Worm (Caenorhabditis elegans) whole organism, young adult: Measurements from ENCODE around the gene tsp-6.
A peak's percentile ranks its signal among the peaks of the same experiment; 100 is the strongest.
"Not testable (repeated sequence)": the region's sequence is repeated elsewhere in the genome, so short reads cannot be mapped to it uniquely, and the experiment has no call there.

Experiments
- B0035.1 ChIP-seq: sonication (generic microtip); optimal IDR thresholded peaks from 2 replicates; lab custom pipeline; 2016; ENCODE audit warnings: missing genetic modification characterization, mild to moderate bottlenecking, missing compliant biosample characterization, missing genotype, missing genetic modification reagents
- B0261.1 ChIP-seq: sonication (generic microtip); optimal IDR thresholded peaks from 2 replicates; lab custom pipeline; 2016; ENCODE audit warnings: mild to moderate bottlenecking, missing genetic modification characterization, moderate library complexity, missing compliant biosample characterization
- D2030.7 ChIP-seq: fragments of 200-800 bp; sonication (Bioruptor generic); IDR thresholded peaks from 2 replicates; pipeline ENCODE4 v1.3.6; 2022; ENCODE audit warnings: missing genetic modification reagents, missing genetic modification characterization, missing compliant biosample characterization
- F23B12.7 ChIP-seq: sonication (generic microtip); optimal IDR thresholded peaks from 2 replicates; lab custom pipeline; 2017; ENCODE audit warnings: missing genetic modification characterization, mild to moderate bottlenecking, missing compliant biosample characterization, antibody characterized with exemption, moderate library complexity; ENCODE audit not compliant: insufficient read depth
- K12H6.12 ChIP-seq: fragments of 200-800 bp; sonication (Bioruptor generic); optimal IDR thresholded peaks from 2 replicates; lab custom pipeline; 2018; ENCODE audit warnings: mild to moderate bottlenecking, missing genetic modification characterization, missing compliant biosample characterization
- Y53G8AR.9 ChIP-seq: fragments of 200-800 bp; sonication (Bioruptor generic); conservative IDR thresholded peaks from 2 replicates; pipeline ENCODE4 v1.3.6; 2022; ENCODE audit warnings: missing genetic modification reagents, missing genetic modification characterization, missing compliant biosample characterization
- Y56A3A.18 ChIP-seq: fragments of 200-800 bp; sonication (Bioruptor generic); IDR thresholded peaks from 2 replicates; pipeline ENCODE4 v1.3.6; 2022; ENCODE audit warnings: missing genetic modification reagents, missing genetic modification characterization, missing compliant biosample characterization
- Y67H2A.10 ChIP-seq: fragments of 200-800 bp; sonication (Bioruptor generic); conservative IDR thresholded peaks from 2 replicates; pipeline ENCODE4 v1.3.6; 2022; ENCODE audit warnings: missing genetic modification reagents, missing genetic modification characterization, missing compliant biosample characterization
- Y95B8A.8 ChIP-seq: fragments of 200-800 bp; sonication (Bioruptor generic); IDR thresholded peaks from 2 replicates; pipeline ENCODE4 v1.3.6; 2022; ENCODE audit warnings: missing genetic modification reagents, missing genetic modification characterization, missing compliant biosample characterization
- ZK185.1 ChIP-seq: sonication (generic microtip); optimal IDR thresholded peaks from 2 replicates; lab custom pipeline; 2016; ENCODE audit warnings: mild to moderate bottlenecking, missing genetic modification characterization, missing compliant biosample characterization; ENCODE audit not compliant: poor library complexity, severe bottlenecking
- aptf-3 ChIP-seq: fragments of 200-800 bp; sonication (Bioruptor generic); IDR thresholded peaks from 2 replicates; pipeline ENCODE4 v1.3.6; 2022; ENCODE audit warnings: missing genetic modification characterization, missing compliant biosample characterization
- bed-2 ChIP-seq: fragments of 200-800 bp; sonication (Bioruptor generic); IDR thresholded peaks from 2 replicates; pipeline ENCODE4 v1.3.6; 2022; ENCODE audit warnings: missing genetic modification reagents, missing genetic modification characterization, missing compliant biosample characterization
- ccch-3 ChIP-seq: fragments of 200-800 bp; sonication (Bioruptor generic); optimal IDR thresholded peaks from 2 replicates; lab custom pipeline; 2018; ENCODE audit warnings: mild to moderate bottlenecking, missing genetic modification characterization, missing compliant biosample characterization
- cebp-2 ChIP-seq: fragments of 200-800 bp; sonication (Bioruptor generic); IDR thresholded peaks from 2 replicates; pipeline ENCODE4 v1.3.6; 2022; ENCODE audit warnings: missing genetic modification characterization, missing compliant biosample characterization
- ceh-40 ChIP-seq: fragments of 200-800 bp; sonication (Bioruptor generic); IDR thresholded peaks from 2 replicates; pipeline ENCODE4 v1.3.6; 2022; ENCODE audit warnings: missing genetic modification characterization, missing compliant biosample characterization
- dox-1 ChIP-seq: fragments of 200-800 bp; sonication (Bioruptor generic); IDR thresholded peaks from 2 replicates; pipeline ENCODE4 v1.3.6; 2022; ENCODE audit warnings: missing genetic modification reagents, missing genetic modification characterization, missing compliant biosample characterization
- ekl-4 ChIP-seq: fragments of 200-800 bp; sonication (Bioruptor generic); IDR thresholded peaks from 2 replicates; pipeline ENCODE4 v1.3.6; 2022; ENCODE audit warnings: missing genetic modification reagents, missing genetic modification characterization, missing compliant biosample characterization
- hlh-12 ChIP-seq: sonication (generic microtip); optimal IDR thresholded peaks from 2 replicates; lab custom pipeline; 2016; ENCODE audit warnings: missing genetic modification characterization, missing compliant biosample characterization
- hmg-1.2 ChIP-seq: fragments of 200-800 bp; sonication (Bioruptor generic); IDR thresholded peaks from 2 replicates; pipeline ENCODE4 v1.3.6; 2022; ENCODE audit warnings: missing genetic modification reagents, missing genetic modification characterization, missing compliant biosample characterization
- hmg-20 ChIP-seq: fragments of 200-800 bp; sonication (Bioruptor generic); IDR thresholded peaks from 2 replicates; pipeline ENCODE4 v1.3.6; 2022; ENCODE audit warnings: missing genetic modification reagents, missing genetic modification characterization, missing compliant biosample characterization
- lin-26 ChIP-seq: fragments of 200-800 bp; sonication (Bioruptor generic); IDR thresholded peaks from 2 replicates; pipeline ENCODE4 v1.3.6; 2022; ENCODE audit warnings: missing genetic modification reagents, missing genetic modification characterization, missing compliant biosample characterization
- madf-3 ChIP-seq: fragments of 200-800 bp; sonication (Bioruptor generic); IDR thresholded peaks from 2 replicates; pipeline ENCODE4 v1.3.6; 2022; ENCODE audit warnings: missing genetic modification reagents, missing genetic modification characterization, missing compliant biosample characterization
- madf-6 ChIP-seq: fragments of 200-800 bp; sonication (Bioruptor generic); IDR thresholded peaks from 2 replicates; pipeline ENCODE4 v1.3.6; 2022; ENCODE audit warnings: missing genetic modification reagents, missing genetic modification characterization, missing compliant biosample characterization
- mxl-1 ChIP-seq: sonication (generic microtip); optimal IDR thresholded peaks from 2 replicates; lab custom pipeline; 2016; ENCODE audit warnings: missing genetic modification characterization, missing compliant biosample characterization
- nfyb-1 ChIP-seq: fragments of 200-800 bp; sonication (Bioruptor generic); IDR thresholded peaks from 2 replicates; pipeline ENCODE4 v1.3.6; 2022; ENCODE audit warnings: missing genetic modification reagents, missing genetic modification characterization, missing compliant biosample characterization
- nhr-179 ChIP-seq: sonication (generic microtip); optimal IDR thresholded peaks from 2 replicates; lab custom pipeline; 2016; ENCODE audit warnings: mild to moderate bottlenecking, missing genetic modification characterization, missing compliant biosample characterization
- nhr-27 ChIP-seq: fragments of 200-800 bp; sonication (Bioruptor generic); optimal IDR thresholded peaks from 2 replicates; lab custom pipeline; 2018; ENCODE audit warnings: mild to moderate bottlenecking, missing genetic modification characterization, moderate library complexity, missing compliant biosample characterization
- pbrm-1 ChIP-seq: fragments of 200-800 bp; sonication (Bioruptor generic); IDR thresholded peaks from 2 replicates; pipeline ENCODE4 v1.3.6; 2022; ENCODE audit warnings: missing genetic modification reagents, missing genetic modification characterization, missing compliant biosample characterization
- pha-4 ChIP-seq: fragments of 150-350 bp; sonication (generic microtip); optimal IDR thresholded peaks from 2 replicates; lab custom pipeline; 2014; ENCODE audit warnings: missing biosample characterization, missing genetic modification reagents, missing genetic modification characterization
- rec-8 ChIP-seq, 2 experiments: sonication (generic microtip); optimal IDR thresholded peaks; 2 replicates each; lab custom pipeline; 2016; ENCODE audit warnings: mild to moderate bottlenecking in 2 of 2, missing genetic modification characterization in 2 of 2, missing genetic modification reagents in 2 of 2, missing genotype in 2 of 2, missing biosample characterization in 1 of 2, missing compliant biosample characterization in 1 of 2, moderate library complexity in 1 of 2
- repo-1 ChIP-seq: sonication (generic microtip); optimal IDR thresholded peaks from 2 replicates; lab custom pipeline; 2017; ENCODE audit warnings: mild to moderate bottlenecking, missing genetic modification characterization, missing compliant biosample characterization
- rpc-1 ChIP-seq, 2 experiments: fragments of 150-350 bp in 1 of 2; sonication (generic microtip) in 1 of 2; optimal IDR thresholded peaks; 2 replicates each; lab custom pipeline; 2014 to 2018; ENCODE audit warnings: missing biosample characterization in 1 of 2, missing genetic modification characterization in 1 of 2, missing genetic modification reagents in 1 of 2, missing genotype in 1 of 2
- sdz-38 ChIP-seq: sonication (generic microtip); optimal IDR thresholded peaks from 2 replicates; lab custom pipeline; 2016; ENCODE audit warnings: missing genotype, missing genetic modification characterization, missing compliant biosample characterization
- sptf-2 ChIP-seq: fragments of 200-800 bp; sonication (Bioruptor generic); optimal IDR thresholded peaks from 2 replicates; lab custom pipeline; 2018; ENCODE audit warnings: mild to moderate bottlenecking, missing genetic modification characterization, missing compliant biosample characterization
- tbp1 ChIP-seq: fragments of 200-800 bp; sonication (Bioruptor generic); optimal IDR thresholded peaks from 2 replicates; lab custom pipeline; 2018; ENCODE audit warnings: mild to moderate bottlenecking, missing genetic modification characterization, missing compliant biosample characterization
- ztf-25 ChIP-seq: fragments of 200-800 bp; sonication (Bioruptor generic); IDR thresholded peaks from 2 replicates; pipeline ENCODE4 v1.3.6; 2022; ENCODE audit warnings: missing genetic modification reagents, missing genetic modification characterization, missing compliant biosample characterization

tsp-6 gene

DNA sequence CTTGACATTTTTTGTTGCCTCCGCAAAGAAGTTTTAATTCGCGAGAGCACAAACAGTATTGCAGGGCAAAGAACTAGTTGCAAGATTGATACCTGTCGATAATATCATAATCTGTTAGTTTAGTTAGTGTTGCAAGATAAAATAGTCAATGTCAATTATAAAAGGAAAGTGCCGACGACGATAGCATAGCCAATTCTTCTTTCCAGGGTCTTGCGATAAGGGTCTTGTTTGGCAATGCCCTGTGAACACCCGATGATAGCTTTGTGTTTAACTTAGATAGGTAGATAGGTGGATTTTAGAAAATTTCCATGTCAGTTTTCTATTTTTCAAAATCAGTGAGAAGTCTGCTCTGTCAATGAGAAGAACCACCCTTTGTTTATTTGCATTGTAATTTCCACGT lies 25.9 kb upstream of the tsp-6 start:
- TF ChIP-seq repo-1 (tag; lab: Kevin White, UChicago) (no peak), Y56A3A.18 (GFP tag; lab: Robert Waterston, UW) (no peak), pha-4 (no peak), ZK185.1 (tag; lab: Kevin White, UChicago) (no peak), bed-2 (GFP tag; lab: Robert Waterston, UW) (no peak), Y67H2A.10 (no peak), sdz-38 (tag; lab: Kevin White, UChicago) (no peak), aptf-3 (GFP tag; lab: Robert Waterston, UW) (no peak), ztf-25 (no peak), Y95B8A.8 (GFP tag; lab: Robert Waterston, UW) (no peak), F23B12.7 (no peak), rec-8 (tag; optimal IDR thresholded peaks at IDR 0.05; lab: Kevin White, UChicago) (no peak), K12H6.12 (tag; lab: Kevin White, UChicago) (no peak), B0035.1 (no peak), sptf-2 (GFP tag; lab: Kevin White, UChicago) (no peak), pbrm-1 (GFP tag; lab: Robert Waterston, UW) (no peak), hmg-1.2 (GFP tag; lab: Robert Waterston, UW) (no peak), lin-26 (GFP tag; lab: Robert Waterston, UW) (no peak), ceh-40 (GFP tag; lab: Robert Waterston, UW) (no peak)
- TF ChIP-seq, all 124 proteins: peak for 0

DNA sequence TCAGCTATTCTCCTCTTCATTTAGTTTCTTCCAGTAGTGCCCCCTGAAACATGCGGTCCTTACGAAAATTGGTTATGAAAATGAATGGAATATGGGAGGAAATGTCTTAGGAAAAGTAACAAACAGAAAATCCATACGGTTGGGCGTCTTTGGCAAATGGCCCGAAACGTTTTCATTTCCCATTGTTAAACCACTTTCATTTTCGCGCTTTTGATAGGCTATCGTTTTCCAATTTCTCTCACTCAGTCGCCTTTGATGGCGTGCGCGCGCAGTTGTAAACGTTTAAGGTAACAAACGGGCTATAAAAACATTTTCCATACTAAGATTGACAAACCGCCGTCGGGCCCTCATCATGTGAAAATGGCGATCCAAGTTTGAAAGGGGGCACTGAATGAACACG lies 25.2 kb upstream of the tsp-6 start:
- TF ChIP-seq ccch-3 (no peak), tbp1 (GFP tag; lab: Kevin White, UChicago) (no peak), nhr-27 (tag; lab: Kevin White, UChicago) (no peak), ztf-25 (no peak), hlh-12 (tag; lab: Kevin White, UChicago) (no peak), mxl-1 (tag; lab: Kevin White, UChicago) (no peak), nhr-179 (tag; lab: Kevin White, UChicago) (no peak)

DNA sequence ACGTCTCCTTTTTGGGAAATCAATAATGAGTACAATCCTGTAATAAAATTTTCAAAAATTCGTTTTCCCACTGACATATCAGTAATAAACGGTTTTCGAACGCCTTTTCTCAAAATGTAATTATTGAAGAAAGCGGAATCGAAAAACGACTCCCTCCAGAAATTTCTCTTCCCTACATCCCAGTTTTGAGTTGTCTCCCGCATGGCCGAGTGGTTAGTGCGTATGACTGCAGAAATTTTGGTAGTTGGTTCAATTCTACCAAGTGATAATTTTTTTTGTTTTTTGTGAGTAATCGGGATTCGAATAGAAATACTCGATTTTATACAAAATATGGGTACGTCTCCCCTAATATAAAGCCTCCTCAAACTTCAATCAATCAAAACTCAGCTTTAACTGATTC lies 18.6 kb upstream of the tsp-6 start:
- peak; percentile 81 for TF ChIP-seq tbp1 (GFP tag; lab: Kevin White, UChicago)
- TF ChIP-seq Y56A3A.18 (GFP tag; lab: Robert Waterston, UW) = peak; percentile 85
- TF ChIP-seq hmg-20 (GFP tag; lab: Robert Waterston, UW) = peak; percentile 58; the same call in 1 of the 2 replicates
- TF ChIP-seq rpc-1 (optimal IDR thresholded peaks at IDR 0.05; lab: Kevin White, UChicago) = not testable (repeated sequence)
- peak; percentile 34 for TF ChIP-seq rpc-1 (tag; optimal IDR thresholded peaks at IDR 0.05; lab: Kevin White, UChicago)
- peak; percentile 66 for TF ChIP-seq ekl-4 (GFP tag; lab: Robert Waterston, UW)
- 0 out of 2 replicates have a peak, but pooled peaks have one; percentile 47 for TF ChIP-seq cebp-2
- TF ChIP-seq madf-3 = 0 out of 2 replicates have a peak, but pooled peaks have one; percentile 10
- TF ChIP-seq nfyb-1 (GFP tag; lab: Robert Waterston, UW) = peak; percentile 64; the same call in 1 of the 2 replicates
- TF ChIP-seq Y53G8AR.9 = 0 out of 2 replicates have a peak, but pooled peaks have one; percentile 17
- TF ChIP-seq dox-1 = peak; percentile 72
- TF ChIP-seq D2030.7 = peak; percentile 33; the same call in 1 of the 2 replicates
- peak; percentile 61; the same call in 1 of the 2 replicates for TF ChIP-seq pbrm-1 (GFP tag; lab: Robert Waterston, UW)
- TF ChIP-seq madf-6 (GFP tag; lab: Robert Waterston, UW) = 0 out of 2 replicates have a peak, but pooled peaks have one; percentile 56
- TF ChIP-seq ztf-25 = peak; percentile 78
- TF ChIP-seq ceh-40 (GFP tag; lab: Robert Waterston, UW) = 0 out of 2 replicates have a peak, but pooled peaks have one; percentile 23
- peak; percentile 52 for TF ChIP-seq B0261.1 (tag; lab: Kevin White, UChicago)
- TF ChIP-seq hmg-1.2 (GFP tag; lab: Robert Waterston, UW) = peak; percentile 64
- TF ChIP-seq lin-26 (GFP tag; lab: Robert Waterston, UW) = peak; percentile 83
